Worm (Caenorhabditis elegans): ENCODE results near the gene str-69.

DNA sequence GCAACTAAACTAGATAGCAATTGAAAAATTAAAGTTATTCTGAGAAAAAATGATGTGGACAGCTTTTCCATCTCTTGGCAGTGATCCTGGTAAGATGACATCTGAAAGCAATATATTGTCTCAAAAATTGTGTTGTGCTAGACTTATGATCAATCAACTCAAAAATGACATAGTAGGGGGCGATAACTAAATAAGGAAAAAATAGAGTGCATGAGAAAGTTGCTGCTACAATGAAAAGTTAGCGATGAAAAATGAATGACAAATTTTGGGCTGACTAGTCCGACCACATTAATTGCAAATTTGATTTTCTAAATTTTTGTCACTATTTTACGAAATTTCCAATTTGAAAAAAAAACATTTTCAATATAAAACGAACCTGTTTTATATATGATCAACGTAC, 35.5 kb upstream of the str-69 start, which contains the start of gene srab-9:
- TF ChIP-seq sptf-1 (tag; optimal IDR thresholded peaks at IDR 0.05) = no peak
- TF ChIP-seq nhr-76 (tag; optimal IDR thresholded peaks at IDR 0.05) = no peak
- TF ChIP-seq sox-4 (tag; optimal IDR thresholded peaks at IDR 0.05) = no peak
